Worm (Caenorhabditis elegans): Measurements from ENCODE around the gene K08H10.10.

The K08H10.10 gene

ce11 chrV:9970119-9970518, 30.7 kb upstream of the K08H10.10 start (continued):
- TF ChIP-seq ceh-6 (GFP tag; optimal IDR thresholded peaks at IDR 0.05) (peak; percentile 94), syd-9 (tag; optimal IDR thresholded peaks at IDR 0.05) (peak; percentile 96), ceh-31 (tag; optimal IDR thresholded peaks at IDR 0.05) (peak; percentile 82), npax-4 (tag; optimal IDR thresholded peaks at IDR 0.05) (peak; percentile 90), Y22D7AL.16 (tag; optimal IDR thresholded peaks at IDR 0.05) (peak; percentile 87), hlh-13 (GFP tag; optimal IDR thresholded peaks at IDR 0.05) (peak; percentile 90), ceh-22 (tag; optimal IDR thresholded peaks at IDR 0.05) (no peak), eyg-1 (tag; optimal IDR thresholded peaks at IDR 0.05) (peak; percentile 81), unc-86 (tag; optimal IDR thresholded peaks at IDR 0.05) (peak; percentile 95), elt-4 (tag; optimal IDR thresholded peaks at IDR 0.05) (peak; percentile 87), unc-3 (GFP tag; conservative IDR thresholded peaks at IDR 0.05) (peak; percentile 82), unc-3 (tag; optimal IDR thresholded peaks at IDR 0.05) (peak; percentile 90), tbx-2 (tag; optimal IDR thresholded peaks at IDR 0.05) (peak; percentile 89), pqm-1 (tag; optimal IDR thresholded peaks at IDR 0.05) (peak; percentile 90), fkh-10 (GFP tag; optimal IDR thresholded peaks at IDR 0.05) (peak; percentile 15), lin-11 (tag; optimal IDR thresholded peaks at IDR 0.05) (peak; percentile 88), ceh-9 (tag; optimal IDR thresholded peaks at IDR 0.05) (peak; percentile 90), pha-2 (tag; optimal IDR thresholded peaks at IDR 0.05) (peak; percentile 80), gmeb-2 (tag; optimal IDR thresholded peaks at IDR 0.05) (peak; percentile 97)

- TF ChIP-seq unc-42 (tag; optimal IDR thresholded peaks at IDR 0.05) (peak; percentile 62), hlh-6 (tag; optimal IDR thresholded peaks at IDR 0.05) (no peak), npax-4 (tag; optimal IDR thresholded peaks at IDR 0.05) (no peak), lin-11 (tag; optimal IDR thresholded peaks at IDR 0.05) (no peak), fkh-10 (GFP tag; optimal IDR thresholded peaks at IDR 0.05) (no peak), hlh-15 (tag; optimal IDR thresholded peaks at IDR 0.05) (no peak), ceh-30 (tag; optimal IDR thresholded peaks at IDR 0.05) (no peak), elt-4 (tag; optimal IDR thresholded peaks at IDR 0.05) (no peak), pha-2 (tag; optimal IDR thresholded peaks at IDR 0.05) (no peak), ceh-18 (tag; optimal IDR thresholded peaks at IDR 0.05) (no peak), nfya-1 (tag; optimal IDR thresholded peaks at IDR 0.05) (peak; percentile 28), pqm-1 (tag; optimal IDR thresholded peaks at IDR 0.05) (no peak), T23F11.4 (GFP tag; optimal IDR thresholded peaks at IDR 0.05) (no peak), tbx-2 (tag; optimal IDR thresholded peaks at IDR 0.05) (no peak), fkh-6 (tag; optimal IDR thresholded peaks at IDR 0.05) (no peak), sox-2 (GFP tag; IDR thresholded peaks at IDR 0.05) (no peak), unc-3 (GFP tag; conservative IDR thresholded peaks at IDR 0.05) (no peak), unc-3 (tag; optimal IDR thresholded peaks at IDR 0.05) (no peak), ceh-31 (tag; optimal IDR thresholded peaks at IDR 0.05) (peak; percentile 30), pha-4 (tag; optimal IDR thresholded peaks at IDR 0.05) (no peak), ttx-3 (tag; optimal IDR thresholded peaks at IDR 0.05) (no peak), dmd-4 (tag; optimal IDR thresholded peaks at IDR 0.05; ENCODE audit: borderline replicate concordance) (no peak), ceh-14 (tag; optimal IDR thresholded peaks at IDR 0.05) (no peak), sdc-2 (tag; optimal IDR thresholded peaks at IDR 0.05) (no peak), nhr-232 (tag; optimal IDR thresholded peaks at IDR 0.05) (no peak)
These were observed 26.6 kb upstream of the K08H10.10 start for ce11 chrV:9974264-9974663.

ce11 chrV:9976138-9976537, 24.7 kb upstream of the K08H10.10 start, which contains the start of gene unc-41:
TSS of gene unc-41 (minus strand) at chrV:9976238.
- TF ChIP-seq ceh-30 (tag; optimal IDR thresholded peaks at IDR 0.05) = no peak
- no peak for TF ChIP-seq tbx-7 (tag; optimal IDR thresholded peaks at IDR 0.05)
- TF ChIP-seq sox-2 (GFP tag; IDR thresholded peaks at IDR 0.05) = no peak
- no peak for TF ChIP-seq hlh-8 (tag; optimal IDR thresholded peaks at IDR 0.05)
- TF ChIP-seq pat-9 (tag; optimal IDR thresholded peaks at IDR 0.05) = no peak
- TF ChIP-seq ref-2 (tag; optimal IDR thresholded peaks at IDR 0.05) = no peak
- no peak for TF ChIP-seq ceh-6 (GFP tag; optimal IDR thresholded peaks at IDR 0.05)
- no peak for TF ChIP-seq che-1 (tag; optimal IDR thresholded peaks at IDR 0.05)
- TF ChIP-seq ama-1 (optimal IDR thresholded peaks at IDR 0.05) = no peak
- no peak for TF ChIP-seq nfya-1 (tag; optimal IDR thresholded peaks at IDR 0.05)
- TF ChIP-seq ceh-2 (tag; optimal IDR thresholded peaks at IDR 0.05) = no peak
- no peak for TF ChIP-seq syd-9 (tag; optimal IDR thresholded peaks at IDR 0.05)
- no peak for TF ChIP-seq hlh-6 (tag; optimal IDR thresholded peaks at IDR 0.05)
- TF ChIP-seq hlh-15 (tag; optimal IDR thresholded peaks at IDR 0.05) = no peak
- no peak for TF ChIP-seq lin-11 (tag; optimal IDR thresholded peaks at IDR 0.05)
- TF ChIP-seq pha-4 (tag; optimal IDR thresholded peaks at IDR 0.05) = no peak
- TF ChIP-seq ttx-3 (tag; optimal IDR thresholded peaks at IDR 0.05) = no peak
- no peak for TF ChIP-seq ceh-31 (tag; optimal IDR thresholded peaks at IDR 0.05)
- no peak for TF ChIP-seq hlh-13 (GFP tag; optimal IDR thresholded peaks at IDR 0.05)

Measured in whole organism, late embryonic.